Worm (Caenorhabditis elegans) whole organism, L1 larva: ENCODE data around the gene puf-5.

ENCODE experiments used
- C04F5.9 ChIP-seq: sonication (generic microtip); optimal IDR thresholded peaks from 2 replicates; lab custom pipeline; 2016; ENCODE audit warnings: missing genetic modification characterization, missing compliant biosample characterization
- C34B4.2 ChIP-seq: sonication (generic microtip); optimal IDR thresholded peaks from 2 replicates; lab custom pipeline; 2017; ENCODE audit warnings: mild to moderate bottlenecking, missing genetic modification characterization, missing compliant biosample characterization
- alr-1 ChIP-seq: fragments of 200-800 bp; sonication (Bioruptor generic); optimal IDR thresholded peaks from 2 replicates; lab custom pipeline; 2018; ENCODE audit warnings: borderline replicate concordance, mild to moderate bottlenecking, missing genetic modification characterization, missing compliant biosample characterization
- ama-1 ChIP-seq: fragments of 150-350 bp; optimal IDR thresholded peaks from 2 replicates; lab custom pipeline; 2014
- blmp-1 ChIP-seq: fragments of 150-350 bp; optimal IDR thresholded peaks from 2 replicates; lab custom pipeline; 2014; ENCODE audit warnings: missing biosample characterization, missing genetic modification characterization
- ceh-8 ChIP-seq: fragments of 200-800 bp; sonication (Bioruptor generic); optimal IDR thresholded peaks from 2 replicates; lab custom pipeline; 2018; ENCODE audit warnings: mild to moderate bottlenecking, missing genetic modification characterization, moderate library complexity, missing compliant biosample characterization
- ceh-82 ChIP-seq, 3 experiments: fragments of 150-350 bp in 1 of 3; sonication (generic microtip) in 2 of 3; optimal IDR thresholded peaks; 2 replicates each; lab custom pipeline; 2014 to 2017; ENCODE audit warnings: missing biosample characterization in 3 of 3, missing genetic modification characterization in 3 of 3
- ceh-88 ChIP-seq: fragments of 200-800 bp; sonication (Bioruptor generic); IDR thresholded peaks from 2 replicates; pipeline ENCODE4 v1.3.6; 2022; ENCODE audit warnings: missing genetic modification characterization, missing compliant biosample characterization
- ces-1 ChIP-seq: fragments of 150-350 bp; optimal IDR thresholded peaks from 2 replicates; lab custom pipeline; 2014; ENCODE audit warnings: missing biosample characterization, missing genetic modification reagents, missing genetic modification characterization
- dsc-1 ChIP-seq: sonication (generic microtip); optimal IDR thresholded peaks from 2 replicates; lab custom pipeline; 2016; ENCODE audit warnings: mild to moderate bottlenecking, missing genetic modification characterization, missing compliant biosample characterization
- efl-1 ChIP-seq, 4 experiments: fragments of 150-350 bp; optimal IDR thresholded peaks in 3 of 4; peaks in 1 of 4; 1 replicate in 1 of 4; 2 replicates in 3 of 4; lab custom pipeline; 2014; ENCODE audit warnings: missing biosample characterization in 2 of 4, missing genetic modification characterization in 2 of 4, missing genetic modification reagents in 2 of 4
- elt-2 ChIP-seq: sonication (generic microtip); optimal IDR thresholded peaks from 2 replicates; lab custom pipeline; 2016; ENCODE audit warnings: missing genetic modification characterization, mild to moderate bottlenecking, inconsistent platforms, missing compliant biosample characterization, missing genetic modification reagents
- elt-3 ChIP-seq, 6 experiments: fragments of 150-350 bp in 1 of 6; sonication (generic microtip); optimal IDR thresholded peaks; 2 replicates each; lab custom pipeline; 2017 to 2018; ENCODE audit warnings: missing biosample characterization in 6 of 6, missing genetic modification characterization in 6 of 6, inconsistent platforms in 1 of 6
- ets-5 ChIP-seq: fragments of 200-800 bp; sonication (Bioruptor generic); IDR thresholded peaks from 2 replicates; pipeline ENCODE4 v1.3.6; 2022; ENCODE audit warnings: missing genetic modification characterization, missing compliant biosample characterization
- fkh-10 ChIP-seq: sonication (generic microtip); optimal IDR thresholded peaks from 2 replicates; lab custom pipeline; 2017; ENCODE audit warnings: missing biosample characterization, missing genetic modification reagents, missing genetic modification characterization
- fkh-8 ChIP-seq: sonication (generic microtip); optimal IDR thresholded peaks from 2 replicates; lab custom pipeline; 2016; ENCODE audit warnings: mild to moderate bottlenecking, missing genetic modification characterization, missing compliant biosample characterization
- hlh-17 ChIP-seq: fragments of 200-800 bp; sonication (Bioruptor generic); optimal IDR thresholded peaks from 2 replicates; lab custom pipeline; 2018; ENCODE audit warnings: missing genetic modification characterization, mild to moderate bottlenecking, missing compliant biosample characterization, moderate library complexity, borderline replicate concordance
- hlh-4 ChIP-seq: sonication (generic microtip); optimal IDR thresholded peaks from 2 replicates; lab custom pipeline; 2016; ENCODE audit warnings: mild to moderate bottlenecking, missing genetic modification characterization, missing compliant biosample characterization
- jun-1 ChIP-seq: fragments of 150-350 bp; optimal IDR thresholded peaks from 2 replicates; lab custom pipeline; 2014; ENCODE audit warnings: missing biosample characterization, missing genetic modification reagents, missing genetic modification characterization
- lin-13 ChIP-seq: fragments of 150-350 bp; optimal IDR thresholded peaks from 2 replicates; lab custom pipeline; 2014; ENCODE audit warnings: missing biosample characterization, missing genetic modification reagents, missing genetic modification characterization
- lin-14 ChIP-seq: fragments of 200-800 bp; sonication (Bioruptor generic); optimal IDR thresholded peaks from 2 replicates; lab custom pipeline; 2018; ENCODE audit warnings: mild to moderate bottlenecking, missing genetic modification characterization, moderate library complexity, missing compliant biosample characterization
- lir-3 ChIP-seq: sonication (generic microtip); optimal IDR thresholded peaks from 2 replicates; lab custom pipeline; 2016; ENCODE audit warnings: mild to moderate bottlenecking, missing genetic modification characterization, moderate library complexity, missing compliant biosample characterization; ENCODE audit not compliant: poor library complexity
- lsy-2 ChIP-seq, 2 experiments: fragments of 150-350 bp; optimal IDR thresholded peaks; 2 replicates each; lab custom pipeline; 2014; ENCODE audit warnings: missing biosample characterization in 2 of 2, missing genetic modification characterization in 2 of 2
- nhr-11 ChIP-seq: fragments of 150-350 bp; optimal IDR thresholded peaks from 2 replicates; lab custom pipeline; 2014; ENCODE audit warnings: missing biosample characterization, missing genetic modification characterization
- nhr-47 ChIP-seq: sonication (generic microtip); optimal IDR thresholded peaks from 2 replicates; lab custom pipeline; 2016; ENCODE audit warnings: mild to moderate bottlenecking, missing genetic modification characterization, moderate library complexity, missing compliant biosample characterization
- nhr-71 ChIP-seq: sonication (generic microtip); optimal IDR thresholded peaks from 2 replicates; lab custom pipeline; 2016; ENCODE audit warnings: mild to moderate bottlenecking, missing genetic modification characterization, moderate library complexity, missing compliant biosample characterization
- nhr-85 ChIP-seq: sonication (generic microtip); peaks from one replicate; lab custom pipeline; 2016; ENCODE audit warnings: missing genetic modification characterization, inconsistent platforms, missing compliant biosample characterization
- nhr-90 ChIP-seq: sonication (generic microtip); optimal IDR thresholded peaks from 2 replicates; lab custom pipeline; 2016; ENCODE audit warnings: mild to moderate bottlenecking, missing genetic modification characterization, missing compliant biosample characterization; ENCODE audit not compliant: poor library complexity
- pag-3 ChIP-seq: sonication (generic microtip); optimal IDR thresholded peaks from 2 replicates; lab custom pipeline; 2017; ENCODE audit warnings: missing genetic modification characterization, mild to moderate bottlenecking, missing compliant biosample characterization, antibody characterized with exemption, borderline replicate concordance; ENCODE audit not compliant: insufficient read depth
- pax-3 ChIP-seq: fragments of 200-800 bp; sonication (Bioruptor generic); optimal IDR thresholded peaks from 2 replicates; lab custom pipeline; 2018; ENCODE audit warnings: mild to moderate bottlenecking, missing genetic modification characterization, moderate library complexity, missing compliant biosample characterization
- rnt-1 ChIP-seq: sonication (generic microtip); optimal IDR thresholded peaks from 2 replicates; lab custom pipeline; 2016; ENCODE audit warnings: mild to moderate bottlenecking, missing genetic modification characterization, moderate library complexity, missing compliant biosample characterization
- snpc-4 ChIP-seq: fragments of 150-350 bp; optimal IDR thresholded peaks from 2 replicates; lab custom pipeline; 2014; ENCODE audit warnings: missing biosample characterization, missing genetic modification characterization
- snu-23 ChIP-seq: sonication (generic microtip); optimal IDR thresholded peaks from 2 replicates; lab custom pipeline; 2016; ENCODE audit warnings: missing genetic modification characterization, missing compliant biosample characterization
- sptf-1 ChIP-seq: fragments of 150-350 bp; optimal IDR thresholded peaks from 2 replicates; lab custom pipeline; 2014; ENCODE audit warnings: missing biosample characterization, missing genetic modification characterization
- swsn-7 ChIP-seq: sonication (generic microtip); optimal IDR thresholded peaks from 2 replicates; lab custom pipeline; 2016; ENCODE audit warnings: missing genetic modification characterization, missing compliant biosample characterization
- tlp-1 ChIP-seq: fragments of 150-350 bp; optimal IDR thresholded peaks from 2 replicates; lab custom pipeline; 2014; ENCODE audit warnings: missing biosample characterization, missing genetic modification characterization
- unc-130 ChIP-seq: fragments of 150-350 bp; optimal IDR thresholded peaks from 2 replicates; lab custom pipeline; 2017; ENCODE audit warnings: missing biosample characterization, missing genetic modification characterization, inconsistent platforms
- unc-30 ChIP-seq: sonication (generic microtip); optimal IDR thresholded peaks from 2 replicates; lab custom pipeline; 2017; ENCODE audit warnings: missing biosample characterization, missing genetic modification characterization
- vab-15 ChIP-seq: sonication (generic microtip); optimal IDR thresholded peaks from 2 replicates; lab custom pipeline; 2017; ENCODE audit warnings: missing genotype, mild to moderate bottlenecking, missing genetic modification characterization, missing compliant biosample characterization
- xbp-1 ChIP-seq: sonication (generic microtip); optimal IDR thresholded peaks from 2 replicates; lab custom pipeline; 2016; ENCODE audit warnings: missing genetic modification characterization, missing compliant biosample characterization
- zag-1 ChIP-seq: fragments of 150-350 bp; optimal IDR thresholded peaks from 2 replicates; lab custom pipeline; 2014; ENCODE audit warnings: missing biosample characterization, missing genetic modification characterization

The puf-5 gene

DNA sequence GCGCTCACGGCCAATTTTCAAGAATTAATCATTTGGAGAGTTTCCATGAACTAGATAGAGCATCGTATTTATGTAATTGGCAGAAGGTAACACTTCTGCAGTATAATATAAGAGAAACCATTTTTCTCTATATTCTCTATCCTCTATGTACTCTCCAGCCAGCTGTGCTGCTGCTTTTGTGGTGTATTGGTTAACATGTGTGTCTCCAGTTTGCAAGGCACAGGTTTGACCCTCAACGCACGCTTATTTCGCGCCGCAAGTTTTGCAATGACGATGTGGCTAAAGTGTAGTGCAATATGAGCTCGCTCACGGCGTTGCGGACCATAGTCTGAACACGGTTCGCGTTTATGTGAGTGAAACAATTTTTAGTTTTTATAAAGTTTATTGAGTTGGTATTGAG lies 28.4 kb upstream of the puf-5 start (continued):
- peak; percentile 25 for TF ChIP-seq swsn-7 (tag; lab: Kevin White, UChicago)
- TF ChIP-seq hlh-17 (GFP tag; lab: Kevin White, UChicago): no peak

- TF ChIP-seq fkh-10 (GFP tag; lab: Kevin White, UChicago): peak; percentile 91
- peak; percentile 50 for TF ChIP-seq lin-14 (GFP tag; lab: Kevin White, UChicago)
- TF ChIP-seq pax-3: no peak
Observed at ce11 chrII:8551100-8551499, 24.2 kb upstream of the puf-5 start.

- TF ChIP-seq hlh-4 (tag; lab: Kevin White, UChicago): peak; percentile 92
- TF ChIP-seq efl-1 (optimal IDR thresholded peaks at IDR 0.05; lab: Kevin White, UChicago): no peak
- no peak for TF ChIP-seq efl-1 (GFP tag; optimal IDR thresholded peaks at IDR 0.05 in 1 of 2; lab: Kevin White, UChicago)
- no peak for TF ChIP-seq alr-1 (tag; lab: Kevin White, UChicago)
- no peak for TF ChIP-seq jun-1
- TF ChIP-seq lin-13 (GFP tag; lab: Kevin White, UChicago): no peak
- TF ChIP-seq nhr-71 (tag; lab: Kevin White, UChicago): peak; percentile 27
- no peak for TF ChIP-seq rnt-1 (tag; lab: Kevin White, UChicago)
Observed at ce11 chrII:8554568-8554967, 20.8 kb upstream of the puf-5 start.

DNA sequence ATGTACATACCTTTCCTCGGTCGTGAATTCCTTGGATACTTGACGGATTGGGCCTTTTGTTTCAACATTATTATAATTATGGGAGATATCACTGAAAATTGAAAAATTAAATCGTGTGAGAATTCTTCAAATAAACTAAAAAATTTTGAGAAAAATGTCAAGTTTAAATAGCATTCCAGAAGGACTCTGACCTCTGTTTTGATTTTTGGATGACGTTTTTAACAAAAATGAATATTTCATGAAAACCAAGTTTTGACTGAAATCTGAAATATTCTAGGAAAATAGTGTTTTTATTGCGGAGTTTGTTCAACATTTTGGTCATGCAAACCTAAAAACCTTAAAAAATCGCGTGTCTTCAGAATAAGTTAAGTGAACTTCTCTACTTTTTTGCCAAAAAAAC lies 19.2 kb upstream of the puf-5 start, which contains the start of gene glb-27:
Gene glb-27, minus strand, starts transcription at position 101 of the 400 bp plus-strand sequence.
- TF ChIP-seq snpc-4 (tag; lab: Kevin White, UChicago) (no peak), elt-2 (tag; lab: Kevin White, UChicago) (no peak), pax-3 (no peak), dsc-1 (tag; lab: Kevin White, UChicago) (no peak), unc-30 (no peak), nhr-90 (no peak), ceh-88 (GFP tag; lab: Robert Waterston, UW) (no peak), tlp-1 (tag; lab: Kevin White, UChicago) (no peak), lsy-2 (tag; optimal IDR thresholded peaks at IDR 0.05; lab: Kevin White, UChicago) (no peak), nhr-11 (tag; lab: Kevin White, UChicago) (no peak), blmp-1 (tag; lab: Kevin White, UChicago) (no peak), elt-3 (tag; optimal IDR thresholded peaks at IDR 0.05; lab: Kevin White, UChicago) (no peak), swsn-7 (tag; lab: Kevin White, UChicago) (no peak)

DNA sequence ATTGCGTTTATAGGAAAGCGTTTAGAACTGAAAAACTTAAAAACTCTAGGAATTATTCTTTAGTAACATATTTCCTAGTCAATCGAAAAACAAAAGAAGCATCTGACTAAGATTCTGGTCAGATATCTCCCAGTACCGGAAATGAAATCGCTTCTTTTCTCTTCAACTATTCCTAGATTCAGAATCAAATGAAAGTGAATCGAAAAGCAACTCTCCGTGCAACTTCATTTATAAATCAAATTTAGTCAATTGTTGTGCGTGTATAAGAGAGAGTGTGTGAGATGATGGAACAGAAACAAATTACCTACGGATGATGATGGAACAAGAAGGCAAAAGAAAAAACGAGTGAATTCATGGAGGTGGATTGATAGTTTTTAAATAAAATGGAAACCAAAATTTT lies 16.2 kb upstream of the puf-5 start:
- TF ChIP-seq fkh-8 (tag; lab: Kevin White, UChicago): no peak
- TF ChIP-seq nhr-71 (tag; lab: Kevin White, UChicago): peak; percentile 9
- TF ChIP-seq snu-23: peak; percentile 13
- TF ChIP-seq nhr-47: peak; percentile 18
- peak; percentile 98 for TF ChIP-seq fkh-10 (GFP tag; lab: Kevin White, UChicago)
- TF ChIP-seq swsn-7 (tag; lab: Kevin White, UChicago): peak; percentile 12
- no peak for TF ChIP-seq lir-3 (tag; lab: Kevin White, UChicago)
- TF ChIP-seq lin-14 (GFP tag; lab: Kevin White, UChicago): peak; percentile 46
- TF ChIP-seq ces-1: peak; percentile 43
- TF ChIP-seq dsc-1 (tag; lab: Kevin White, UChicago): peak; percentile 6

- peak; percentile 99 for TF ChIP-seq fkh-10 (GFP tag; lab: Kevin White, UChicago)
- TF ChIP-seq sptf-1 (tag; lab: Kevin White, UChicago): no peak
- TF ChIP-seq lin-14 (GFP tag; lab: Kevin White, UChicago): peak; percentile 100
- TF ChIP-seq unc-130 (tag; lab: Kevin White, UChicago): peak; percentile 99
- peak; percentile 69 for TF ChIP-seq zag-1 (tag; lab: Kevin White, UChicago)
- TF ChIP-seq nhr-11 (tag; lab: Kevin White, UChicago): peak; percentile 93
- TF ChIP-seq ets-5 (GFP tag; lab: Robert Waterston, UW): 0 out of 2 replicates have a peak, but pooled peaks have one; percentile 14
- TF ChIP-seq pag-3 (tag; lab: Kevin White, UChicago): peak; percentile 69
- no peak for TF ChIP-seq hlh-4 (tag; lab: Kevin White, UChicago)
- peak; percentile 98 for TF ChIP-seq C04F5.9
- peak; percentile 99 for TF ChIP-seq swsn-7 (tag; lab: Kevin White, UChicago)
- TF ChIP-seq C34B4.2 (tag; lab: Kevin White, UChicago): peak; percentile 65
- TF ChIP-seq elt-3 (tag; optimal IDR thresholded peaks at IDR 0.05; lab: Kevin White, UChicago): peak; percentile 100
- peak; percentile 95 for TF ChIP-seq ceh-8 (GFP tag; lab: Kevin White, UChicago)
- TF ChIP-seq ama-1 (lab: Kevin White, UChicago): peak; percentile 91
- TF ChIP-seq xbp-1 (tag; lab: Kevin White, UChicago): peak; percentile 99
- TF ChIP-seq vab-15 (tag; lab: Kevin White, UChicago): peak; percentile 99
- TF ChIP-seq fkh-8 (tag; lab: Kevin White, UChicago): peak; percentile 100
- TF ChIP-seq nhr-85 (tag; lab: Kevin White, UChicago): peak; percentile 100
- peak; percentile 99 for TF ChIP-seq ceh-82 (tag; optimal IDR thresholded peaks at IDR 0.05; lab: Kevin White, UChicago)
Observed at ce11 chrII:8561227-8561626, 14.1 kb upstream of the puf-5 start, which contains the start of gene iff-2. iff-2 (minus strand) TSS chrII:8561367.
